Fruit fly (Drosophila melanogaster) whole organism, prepupa: Measurements from ENCODE around the gene Hr96.

Experiments used
- CG11902 ChIP-seq: fragments of 200-800 bp; sonication (Bioruptor generic); optimal IDR thresholded peaks from 3 replicates; lab custom pipeline; 2016; ENCODE audit warnings: missing biosample characterization, missing genetic modification characterization
- CG6792 ChIP-seq: fragments of 200-800 bp; sonication (Bioruptor generic); optimal IDR thresholded peaks from 3 replicates; lab custom pipeline; 2016; ENCODE audit warnings: missing biosample characterization, missing genetic modification characterization
- CG8119 ChIP-seq: fragments of 200-800 bp; sonication (Bioruptor generic); IDR thresholded peaks from 3 replicates; pipeline ENCODE4 v1.3.6; 2022; ENCODE audit warnings: missing biosample characterization, missing genetic modification characterization
- Eip93F ChIP-seq: fragments of 200-800 bp; sonication (Bioruptor generic); optimal IDR thresholded peaks from 2 replicates; lab custom pipeline; 2016; ENCODE audit warnings: missing biosample characterization, mild to moderate bottlenecking, missing genetic modification characterization
- OdsH ChIP-seq: fragments of 200-800 bp; sonication (Bioruptor generic); optimal IDR thresholded peaks from 3 replicates; lab custom pipeline; 2016; ENCODE audit warnings: missing biosample characterization, missing genetic modification characterization

dm6 chr3R:25004763-25005162, 20.3 kb upstream of the Hr96 start:
- no peak for TF ChIP-seq CG11902
- TF ChIP-seq OdsH (GFP tag; lab: Kevin White, UChicago), result peak; percentile 63
- no peak for TF ChIP-seq Eip93F (GFP tag; lab: Kevin White, UChicago)
- TF ChIP-seq CG6792 (GFP tag; lab: Kevin White, UChicago), result no peak
- TF ChIP-seq CG8119 (GFP tag; lab: Robert Waterston, UW), result peak; percentile 70; the same call in 2 of the 3 replicates
